Worm (Caenorhabditis elegans) whole organism, early embryonic: ENCODE data around the gene Y51A2A.5.

Experiments
- B0310.2 ChIP-seq: sonication (generic microtip); optimal IDR thresholded peaks from 2 replicates; lab custom pipeline; 2016; ENCODE audit warnings: mild to moderate bottlenecking, missing genetic modification characterization, missing compliant biosample characterization
- F13C5.2 ChIP-seq: sonication (generic microtip); optimal IDR thresholded peaks from 2 replicates; lab custom pipeline; 2017; ENCODE audit warnings: mild to moderate bottlenecking, missing genetic modification characterization, inconsistent platforms, missing compliant biosample characterization
- aly-1 ChIP-seq: sonication (generic microtip); optimal IDR thresholded peaks from 2 replicates; lab custom pipeline; 2016; ENCODE audit warnings: missing genetic modification characterization, missing compliant biosample characterization
- ama-1 ChIP-seq: fragments of 150-350 bp; optimal IDR thresholded peaks from 2 replicates; lab custom pipeline; 2014
- ceh-13 ChIP-seq: fragments of 200-800 bp; sonication (Bioruptor generic); optimal IDR thresholded peaks from 2 replicates; lab custom pipeline; 2018; ENCODE audit warnings: mild to moderate bottlenecking, missing genetic modification characterization, missing compliant biosample characterization
- ets-7 ChIP-seq: sonication (generic microtip); optimal IDR thresholded peaks from 2 replicates; lab custom pipeline; 2016; ENCODE audit warnings: missing genotype, missing genetic modification characterization, missing compliant biosample characterization
- flt-1 ChIP-seq: fragments of 200-800 bp; sonication (Bioruptor generic); IDR thresholded peaks from 2 replicates; pipeline ENCODE4 v1.3.6; 2022; ENCODE audit warnings: missing genetic modification characterization, missing compliant biosample characterization
- hnd-1 ChIP-seq: sonication (generic microtip); optimal IDR thresholded peaks from 2 replicates; lab custom pipeline; 2016; ENCODE audit warnings: missing genetic modification characterization, missing compliant biosample characterization
- pes-1 ChIP-seq: fragments of 200-800 bp; sonication (Bioruptor generic); IDR thresholded peaks from 2 replicates; pipeline ENCODE4 v1.3.6; 2022; ENCODE audit warnings: missing genetic modification reagents, missing genetic modification characterization, missing compliant biosample characterization
- sea-1 ChIP-seq: fragments of 200-800 bp; sonication (Bioruptor generic); conservative IDR thresholded peaks from 2 replicates; pipeline ENCODE4 v1.3.6; 2022; ENCODE audit warnings: missing genetic modification characterization, missing compliant biosample characterization
- tbx-11 ChIP-seq: fragments of 200-800 bp; sonication (Bioruptor generic); IDR thresholded peaks from 2 replicates; pipeline ENCODE4 v1.3.6; 2022; ENCODE audit warnings: missing genetic modification characterization, missing compliant biosample characterization
- tbx-37 ChIP-seq: fragments of 200-800 bp; sonication (Bioruptor generic); conservative IDR thresholded peaks from 2 replicates; pipeline ENCODE4 v1.3.6; 2022; ENCODE audit warnings: missing genetic modification reagents, missing genetic modification characterization, missing compliant biosample characterization
- tra-4 ChIP-seq: sonication (generic microtip); optimal IDR thresholded peaks from 2 replicates; lab custom pipeline; 2017; ENCODE audit warnings: missing genetic modification characterization, missing compliant biosample characterization

DNA sequence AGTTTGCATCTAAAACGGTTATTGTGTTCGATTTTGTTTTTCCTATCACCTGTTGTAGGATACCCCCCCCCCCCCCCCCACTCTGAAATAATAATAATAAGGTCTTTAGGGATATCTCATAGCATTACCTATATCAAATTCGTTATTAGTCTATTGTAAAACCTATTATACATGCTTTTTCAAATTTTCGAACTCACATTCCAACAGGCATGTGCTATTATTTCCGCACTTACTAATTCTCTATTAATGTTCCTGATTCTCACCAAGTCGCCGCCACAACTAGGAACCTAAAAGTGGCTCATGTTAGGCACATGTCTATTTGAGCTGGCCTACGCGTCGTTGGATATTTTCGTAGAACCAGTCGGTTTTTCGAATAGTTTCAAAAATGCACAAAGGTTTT, 28.2 kb upstream of the Y51A2A.5 start, which contains the start of gene Y37H2C.4:
- TF ChIP-seq flt-1 (no peak), ama-1 (lab: Kevin White, UChicago) (no peak), tra-4 (tag; lab: Kevin White, UChicago) (no peak), sea-1 (GFP tag; lab: Robert Waterston, UW) (no peak), pes-1 (GFP tag; lab: Robert Waterston, UW) (no peak), aly-1 (tag; lab: Kevin White, UChicago) (no peak), tbx-11 (no peak), ets-7 (tag; lab: Kevin White, UChicago) (no peak), tbx-37 (GFP tag; lab: Robert Waterston, UW) (no peak), B0310.2 (tag; lab: Kevin White, UChicago) (no peak), hnd-1 (tag; lab: Kevin White, UChicago) (no peak), F13C5.2 (tag; lab: Kevin White, UChicago) (no peak), ceh-13 (no peak)
